Worm (Caenorhabditis elegans): ENCODE measurements around the gene sru-27.

Gene sru-27

ce11 chrV:1476841-1477240, 22.4 kb upstream of the sru-27 start:
- TF ChIP-seq ref-1 (GFP tag; conservative IDR thresholded peaks at IDR 0.05), result no peak
- TF ChIP-seq cog-1 (tag; optimal IDR thresholded peaks at IDR 0.05), result no peak

ce11 chrV:1480841-1481240, 18.4 kb upstream of the sru-27 start:
- TF ChIP-seq tab-1 (GFP tag; IDR thresholded peaks at IDR 0.05) (no peak), flt-1 (GFP tag; IDR thresholded peaks at IDR 0.05) (no peak), med-1 (GFP tag; optimal IDR thresholded peaks at IDR 0.05; ENCODE audit: insufficient read depth) (no peak), T22C8.4 (GFP tag; IDR thresholded peaks at IDR 0.05) (no peak), ztf-29 (GFP tag; IDR thresholded peaks at IDR 0.05) (no peak), ztf-23 (GFP tag; IDR thresholded peaks at IDR 0.05) (no peak), klf-2 (GFP tag; conservative IDR thresholded peaks at IDR 0.05) (no peak), cog-1 (tag; optimal IDR thresholded peaks at IDR 0.05) (no peak), ref-1 (GFP tag; conservative IDR thresholded peaks at IDR 0.05) (no peak)

- TF ChIP-seq klf-2 (GFP tag; conservative IDR thresholded peaks at IDR 0.05) (no peak), ztf-29 (GFP tag; IDR thresholded peaks at IDR 0.05) (no peak), flt-1 (GFP tag; IDR thresholded peaks at IDR 0.05) (no peak), T22C8.4 (GFP tag; IDR thresholded peaks at IDR 0.05) (no peak), cog-1 (tag; optimal IDR thresholded peaks at IDR 0.05) (no peak), med-1 (GFP tag; optimal IDR thresholded peaks at IDR 0.05; ENCODE audit: insufficient read depth) (no peak), ref-1 (GFP tag; conservative IDR thresholded peaks at IDR 0.05) (no peak), tab-1 (GFP tag; IDR thresholded peaks at IDR 0.05) (no peak)
These were observed 17.5 kb upstream of the sru-27 start, which contains the start of gene C38C3.4 for ce11 chrV:1481742-1482141. TSS of gene C38C3.4 (plus strand) at chrV:1482042.

- TF ChIP-seq ref-1 (GFP tag; conservative IDR thresholded peaks at IDR 0.05), result no peak
- no peak for TF ChIP-seq ztf-23 (GFP tag; IDR thresholded peaks at IDR 0.05)
These were observed 13.2 kb upstream of the sru-27 start for ce11 chrV:1486031-1486430.

ce11 chrV:1487262-1487661, 12.0 kb upstream of the sru-27 start:
- no peak for TF ChIP-seq cog-1 (tag; optimal IDR thresholded peaks at IDR 0.05)
- TF ChIP-seq ztf-29 (GFP tag; IDR thresholded peaks at IDR 0.05), result no peak
- no peak for TF ChIP-seq ztf-23 (GFP tag; IDR thresholded peaks at IDR 0.05)
- TF ChIP-seq ref-1 (GFP tag; conservative IDR thresholded peaks at IDR 0.05), result no peak
- no peak for TF ChIP-seq T22C8.4 (GFP tag; IDR thresholded peaks at IDR 0.05)

ce11 chrV:1488642-1489041, 10.6 kb upstream of the sru-27 start:
- TF ChIP-seq ztf-23 (GFP tag; IDR thresholded peaks at IDR 0.05) (no peak), flt-1 (GFP tag; IDR thresholded peaks at IDR 0.05) (no peak), ref-1 (GFP tag; conservative IDR thresholded peaks at IDR 0.05) (no peak), T22C8.4 (GFP tag; IDR thresholded peaks at IDR 0.05) (no peak), med-1 (GFP tag; optimal IDR thresholded peaks at IDR 0.05; ENCODE audit: insufficient read depth) (no peak), ztf-29 (GFP tag; IDR thresholded peaks at IDR 0.05) (no peak), cog-1 (tag; optimal IDR thresholded peaks at IDR 0.05) (no peak), tab-1 (GFP tag; IDR thresholded peaks at IDR 0.05) (no peak), klf-2 (GFP tag; conservative IDR thresholded peaks at IDR 0.05) (no peak)

- TF ChIP-seq med-1 (GFP tag; optimal IDR thresholded peaks at IDR 0.05; ENCODE audit: insufficient read depth) (no peak), flt-1 (GFP tag; IDR thresholded peaks at IDR 0.05) (no peak), T22C8.4 (GFP tag; IDR thresholded peaks at IDR 0.05) (no peak), ref-1 (GFP tag; conservative IDR thresholded peaks at IDR 0.05) (no peak), cog-1 (tag; optimal IDR thresholded peaks at IDR 0.05) (no peak), ztf-29 (GFP tag; IDR thresholded peaks at IDR 0.05) (no peak), tab-1 (GFP tag; IDR thresholded peaks at IDR 0.05) (no peak), klf-2 (GFP tag; conservative IDR thresholded peaks at IDR 0.05) (no peak), ztf-23 (GFP tag; IDR thresholded peaks at IDR 0.05) (no peak)
These were observed 7.7 kb upstream of the sru-27 start, which contains the start of gene C38C3.6 for ce11 chrV:1491510-1491909. TSS of gene C38C3.6 (minus strand) at chrV:1491610.

ce11 chrV:1494469-1494868, 4.8 kb upstream of the sru-27 start, which contains the start of gene spig-7:
TSS of gene spig-7 (plus strand) at chrV:1494769.
- no peak for TF ChIP-seq ref-1 (GFP tag; conservative IDR thresholded peaks at IDR 0.05)
- no peak for TF ChIP-seq ztf-23 (GFP tag; IDR thresholded peaks at IDR 0.05)
- TF ChIP-seq klf-2 (GFP tag; conservative IDR thresholded peaks at IDR 0.05), result no peak
- TF ChIP-seq flt-1 (GFP tag; IDR thresholded peaks at IDR 0.05), result no peak
- TF ChIP-seq T22C8.4 (GFP tag; IDR thresholded peaks at IDR 0.05), result no peak
- no peak for TF ChIP-seq tab-1 (GFP tag; IDR thresholded peaks at IDR 0.05)
- TF ChIP-seq cog-1 (tag; optimal IDR thresholded peaks at IDR 0.05), result no peak
- TF ChIP-seq med-1 (GFP tag; optimal IDR thresholded peaks at IDR 0.05; ENCODE audit: insufficient read depth), result no peak
- TF ChIP-seq ztf-29 (GFP tag; IDR thresholded peaks at IDR 0.05), result no peak

ce11 chrV:1495334-1495733, 3.9 kb upstream of the sru-27 start, which contains the start of gene C38C3.3:
TSS of gene C38C3.3 (plus strand) at chrV:1495634.
- TF ChIP-seq T22C8.4 (GFP tag; IDR thresholded peaks at IDR 0.05) (no peak), klf-2 (GFP tag; conservative IDR thresholded peaks at IDR 0.05) (no peak), flt-1 (GFP tag; IDR thresholded peaks at IDR 0.05) (no peak), ztf-29 (GFP tag; IDR thresholded peaks at IDR 0.05) (no peak), tab-1 (GFP tag; IDR thresholded peaks at IDR 0.05) (no peak), cog-1 (tag; optimal IDR thresholded peaks at IDR 0.05) (no peak), ztf-23 (GFP tag; IDR thresholded peaks at IDR 0.05) (no peak), ref-1 (GFP tag; conservative IDR thresholded peaks at IDR 0.05) (no peak), med-1 (GFP tag; optimal IDR thresholded peaks at IDR 0.05; ENCODE audit: insufficient read depth) (no peak)

- TF ChIP-seq ztf-23 (GFP tag; IDR thresholded peaks at IDR 0.05) (no peak), tab-1 (GFP tag; IDR thresholded peaks at IDR 0.05) (no peak), flt-1 (GFP tag; IDR thresholded peaks at IDR 0.05) (no peak), med-1 (GFP tag; optimal IDR thresholded peaks at IDR 0.05; ENCODE audit: insufficient read depth) (no peak), T22C8.4 (GFP tag; IDR thresholded peaks at IDR 0.05) (peak; percentile 80), klf-2 (GFP tag; conservative IDR thresholded peaks at IDR 0.05) (no peak), cog-1 (tag; optimal IDR thresholded peaks at IDR 0.05) (no peak), ztf-29 (GFP tag; IDR thresholded peaks at IDR 0.05) (no peak), ref-1 (GFP tag; conservative IDR thresholded peaks at IDR 0.05) (no peak)
These were observed 3.5 kb upstream of the sru-27 start for ce11 chrV:1495752-1496151.
